Worm (Caenorhabditis elegans) whole organism, midembryonic: ENCODE results near the gene chil-12.
"Not testable (repeated sequence)": the region's sequence is repeated elsewhere in the genome, so short reads cannot be mapped to it uniquely, and the experiment has no call there.

Experiments used
- T22C8.4 ChIP-seq: fragments of 200-800 bp; sonication (Bioruptor generic); IDR thresholded peaks from 2 replicates; pipeline ENCODE4 v1.3.6; 2022; ENCODE audit warnings: missing genetic modification characterization, missing compliant biosample characterization
- cog-1 ChIP-seq: sonication (generic microtip); optimal IDR thresholded peaks from 2 replicates; lab custom pipeline; 2016; ENCODE audit warnings: missing genetic modification characterization, missing compliant biosample characterization
- flt-1 ChIP-seq: fragments of 200-800 bp; sonication (Bioruptor generic); IDR thresholded peaks from 2 replicates; pipeline ENCODE4 v1.3.6; 2022; ENCODE audit warnings: missing genetic modification characterization, missing compliant biosample characterization
- klf-2 ChIP-seq: fragments of 200-800 bp; sonication (Bioruptor generic); conservative IDR thresholded peaks from 2 replicates; pipeline ENCODE4 v1.3.6; 2022; ENCODE audit warnings: missing genetic modification reagents, missing genetic modification characterization, missing compliant biosample characterization
- med-1 ChIP-seq: sonication (generic microtip); optimal IDR thresholded peaks from 2 replicates; lab custom pipeline; 2017; ENCODE audit warnings: missing genetic modification characterization, mild to moderate bottlenecking, missing compliant biosample characterization, antibody characterized with exemption, missing genetic modification reagents; ENCODE audit not compliant: insufficient read depth
- ref-1 ChIP-seq: fragments of 200-800 bp; sonication (Bioruptor generic); conservative IDR thresholded peaks from 2 replicates; pipeline ENCODE4 v1.3.6; 2022; ENCODE audit warnings: missing genetic modification reagents, missing genetic modification characterization, missing compliant biosample characterization
- tab-1 ChIP-seq: fragments of 200-800 bp; sonication (Bioruptor generic); IDR thresholded peaks from 2 replicates; pipeline ENCODE4 v1.3.6; 2022; ENCODE audit warnings: missing genetic modification characterization, missing compliant biosample characterization
- ztf-23 ChIP-seq: fragments of 200-800 bp; sonication (Bioruptor generic); IDR thresholded peaks from 2 replicates; pipeline ENCODE4 v1.3.6; 2022; ENCODE audit warnings: missing genetic modification reagents, missing genetic modification characterization, missing compliant biosample characterization
- ztf-29 ChIP-seq: fragments of 200-800 bp; sonication (Bioruptor generic); IDR thresholded peaks from 2 replicates; pipeline ENCODE4 v1.3.6; 2022; ENCODE audit warnings: missing genetic modification reagents, missing genetic modification characterization, missing compliant biosample characterization

Gene chil-12

ce11 chrV:15250304-15250703 lies 8.9 kb downstream of the chil-12 start, which contains the start of gene srd-28:
srd-28 (plus strand) TSS chrV:15250604.
- TF ChIP-seq tab-1; med-1 (GFP tag; lab: Kevin White, UChicago); klf-2: not testable (repeated sequence)

DNA sequence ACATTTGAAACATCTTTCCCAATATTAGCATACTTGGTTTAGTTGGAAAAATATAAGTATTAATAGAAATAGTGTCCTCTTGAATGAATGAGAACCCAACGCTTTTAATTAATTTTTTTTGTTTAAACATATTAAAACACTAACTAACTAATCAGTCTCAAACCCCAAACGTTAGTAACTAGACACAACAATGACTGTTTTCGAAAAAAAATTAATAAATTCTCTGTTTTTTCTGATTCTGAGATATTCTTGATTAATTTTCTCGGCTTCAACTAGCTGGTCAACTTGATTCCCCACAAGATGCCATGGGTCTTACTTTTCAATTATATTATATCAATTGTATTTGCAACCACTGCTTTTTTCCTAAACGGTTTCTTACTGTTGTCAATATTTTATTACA lies 10.7 kb downstream of the chil-12 start, which contains the start of gene srbc-76:
Gene srbc-76 (plus strand): TSS at position 301 of the 400 bp plus-strand sequence.
- no peak for TF ChIP-seq ztf-29
- TF ChIP-seq tab-1: no peak
- no peak for TF ChIP-seq cog-1 (tag; lab: Kevin White, UChicago)
- no peak for TF ChIP-seq med-1 (GFP tag; lab: Kevin White, UChicago)
- TF ChIP-seq ztf-23 (GFP tag; lab: Robert Waterston, UW): no peak
- no peak for TF ChIP-seq flt-1 (GFP tag; lab: Robert Waterston, UW)
- TF ChIP-seq klf-2: no peak

- TF ChIP-seq ztf-23 (GFP tag; lab: Robert Waterston, UW) (no peak), tab-1 (no peak), med-1 (GFP tag; lab: Kevin White, UChicago) (no peak), ztf-29 (no peak), T22C8.4 (no peak), cog-1 (tag; lab: Kevin White, UChicago) (no peak), klf-2 (no peak), flt-1 (GFP tag; lab: Robert Waterston, UW) (no peak), ref-1 (no peak)
Measured at ce11 chrV:15253529-15253928, 12.2 kb downstream of the chil-12 start, which contains the start of gene srbc-75. srbc-75 (plus strand) TSS chrV:15253829.

DNA sequence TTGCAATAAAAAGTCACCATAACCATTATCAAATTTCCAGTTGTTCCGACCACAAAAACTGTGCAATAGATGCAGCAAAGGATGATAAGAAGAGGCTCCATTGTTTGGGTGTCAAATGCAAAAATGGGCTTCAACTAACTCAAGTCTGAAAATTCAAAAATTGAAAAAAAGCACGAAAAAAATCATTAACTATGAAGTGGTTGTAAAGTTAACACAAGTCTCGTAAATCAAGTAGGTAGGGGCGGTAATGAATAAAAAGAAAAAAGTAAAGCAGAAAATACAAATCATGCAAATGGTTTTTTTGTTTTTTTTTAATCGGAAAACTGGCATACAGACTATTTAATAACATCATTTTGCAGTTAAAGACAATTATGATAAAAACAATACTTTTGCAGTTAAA lies 15.3 kb downstream of the chil-12 start, which contains the start of gene srsx-39:
Gene srsx-39 (minus strand): TSS at position 101 of the 400 bp plus-strand sequence.
- TF ChIP-seq flt-1 (GFP tag; lab: Robert Waterston, UW); ztf-29; tab-1: not testable (repeated sequence)

- no peak for TF ChIP-seq cog-1 (tag; lab: Kevin White, UChicago)
- no peak for TF ChIP-seq ztf-29
- TF ChIP-seq klf-2: no peak
- no peak for TF ChIP-seq tab-1
- no peak for TF ChIP-seq ref-1
- TF ChIP-seq flt-1 (GFP tag; lab: Robert Waterston, UW): no peak
- TF ChIP-seq T22C8.4: no peak
- no peak for TF ChIP-seq ztf-23 (GFP tag; lab: Robert Waterston, UW)
- TF ChIP-seq med-1 (GFP tag; lab: Kevin White, UChicago): no peak
Measured at ce11 chrV:15259049-15259448, 17.7 kb downstream of the chil-12 start, which contains the start of gene srsx-37. srsx-37 (minus strand) TSS chrV:15259149.

DNA sequence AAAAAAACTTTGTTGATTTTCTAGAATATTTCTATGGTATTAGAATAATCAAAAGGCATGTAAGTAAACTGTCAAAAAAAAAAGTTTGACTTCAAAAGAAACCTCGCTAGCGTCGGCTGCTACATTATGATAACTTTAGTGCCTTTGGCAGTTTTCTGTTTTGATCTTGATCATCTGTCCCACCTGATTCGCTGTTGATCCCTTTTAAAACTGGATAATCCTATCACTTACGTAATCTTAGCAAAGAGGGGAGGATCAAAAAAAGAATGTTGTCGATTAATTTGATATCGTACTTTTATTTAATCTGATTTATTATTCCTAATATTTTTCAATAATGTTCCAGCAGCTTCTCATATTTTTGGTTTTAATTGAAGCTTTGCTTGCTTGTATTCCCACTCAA lies 18.5 kb downstream of the chil-12 start, which contains the start of gene M01B2.8:
Gene M01B2.8 (plus strand): TSS at position 301 of the 400 bp plus-strand sequence.
- no peak for TF ChIP-seq ref-1
- TF ChIP-seq ztf-29: no peak
- no peak for TF ChIP-seq med-1 (GFP tag; lab: Kevin White, UChicago)
- TF ChIP-seq cog-1 (tag; lab: Kevin White, UChicago): no peak
- TF ChIP-seq klf-2: no peak
- no peak for TF ChIP-seq ztf-23 (GFP tag; lab: Robert Waterston, UW)

ce11 chrV:15262336-15262735 lies 21.0 kb downstream of the chil-12 start, which contains the start of gene M01B2.10:
M01B2.10 (minus strand) TSS chrV:15262436.
- TF ChIP-seq klf-2; ztf-29; ztf-23 (GFP tag; lab: Robert Waterston, UW): not testable (repeated sequence)

- no peak for TF ChIP-seq ztf-23 (GFP tag; lab: Robert Waterston, UW)
- no peak for TF ChIP-seq T22C8.4
- TF ChIP-seq klf-2: no peak
- no peak for TF ChIP-seq cog-1 (tag; lab: Kevin White, UChicago)
- no peak for TF ChIP-seq ref-1
- no peak for TF ChIP-seq med-1 (GFP tag; lab: Kevin White, UChicago)
- no peak for TF ChIP-seq tab-1
- no peak for TF ChIP-seq flt-1 (GFP tag; lab: Robert Waterston, UW)
- TF ChIP-seq ztf-29: no peak
Measured at ce11 chrV:15264131-15264530, 22.8 kb downstream of the chil-12 start, which contains the start of gene M01B2.12. M01B2.12 (minus strand) TSS chrV:15264231.

DNA sequence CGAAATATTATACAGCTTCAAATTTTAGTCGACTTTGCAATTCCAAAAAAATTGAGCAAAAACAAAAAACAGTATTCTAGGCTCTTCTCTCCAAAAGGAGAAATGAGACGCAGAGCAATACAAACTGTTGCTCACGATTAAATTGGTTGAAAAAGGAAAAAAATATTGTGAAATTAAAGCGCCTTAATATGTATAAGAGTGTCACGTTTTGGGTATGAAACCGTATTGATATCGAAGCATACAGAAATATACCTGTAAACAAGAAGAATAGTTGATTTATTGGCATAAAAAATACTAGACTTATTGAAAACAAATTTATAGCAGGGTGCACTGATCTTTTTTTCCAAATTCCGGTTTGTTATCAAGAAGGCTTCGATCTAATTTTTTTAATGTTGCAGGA lies 24.5 kb downstream of the chil-12 start, which contains the start of gene M01B2.13:
Gene M01B2.13 (minus strand): TSS at position 101 of the 400 bp plus-strand sequence.
- TF ChIP-seq tab-1: no peak
- TF ChIP-seq flt-1 (GFP tag; lab: Robert Waterston, UW): no peak
- no peak for TF ChIP-seq ztf-23 (GFP tag; lab: Robert Waterston, UW)
- TF ChIP-seq ztf-29: no peak
- TF ChIP-seq med-1 (GFP tag; lab: Kevin White, UChicago): no peak
- no peak for TF ChIP-seq ref-1
- TF ChIP-seq T22C8.4: no peak
- TF ChIP-seq cog-1 (tag; lab: Kevin White, UChicago): no peak
- TF ChIP-seq klf-2: no peak

DNA sequence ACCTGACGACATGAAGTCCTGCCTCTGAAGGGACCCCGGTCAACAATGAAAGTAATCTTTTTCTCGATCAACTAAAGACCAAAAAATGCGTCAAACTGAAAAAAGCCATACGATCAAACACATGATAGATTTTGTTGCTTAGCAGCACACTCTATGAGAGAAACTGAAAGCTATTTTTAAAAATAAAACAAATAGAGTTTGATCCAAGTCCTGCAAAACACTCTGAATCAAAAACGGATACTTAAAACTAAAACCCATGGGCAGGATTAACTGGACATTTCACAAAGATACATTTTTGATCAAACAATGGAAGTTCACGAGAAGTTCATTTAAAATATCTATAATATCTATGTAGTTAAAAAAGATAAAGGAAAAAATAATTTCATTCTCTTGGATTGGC lies 26.0 kb downstream of the chil-12 start, which contains the start of gene T10H4.13:
Gene T10H4.13 (minus strand): TSS at position 101 of the 400 bp plus-strand sequence.
- TF ChIP-seq ztf-23 (GFP tag; lab: Robert Waterston, UW): no peak
- TF ChIP-seq flt-1 (GFP tag; lab: Robert Waterston, UW): no peak
- no peak for TF ChIP-seq klf-2
- no peak for TF ChIP-seq tab-1
- no peak for TF ChIP-seq cog-1 (tag; lab: Kevin White, UChicago)
- TF ChIP-seq ztf-29: no peak
- TF ChIP-seq med-1 (GFP tag; lab: Kevin White, UChicago): no peak
- no peak for TF ChIP-seq T22C8.4
- TF ChIP-seq ref-1: no peak

DNA sequence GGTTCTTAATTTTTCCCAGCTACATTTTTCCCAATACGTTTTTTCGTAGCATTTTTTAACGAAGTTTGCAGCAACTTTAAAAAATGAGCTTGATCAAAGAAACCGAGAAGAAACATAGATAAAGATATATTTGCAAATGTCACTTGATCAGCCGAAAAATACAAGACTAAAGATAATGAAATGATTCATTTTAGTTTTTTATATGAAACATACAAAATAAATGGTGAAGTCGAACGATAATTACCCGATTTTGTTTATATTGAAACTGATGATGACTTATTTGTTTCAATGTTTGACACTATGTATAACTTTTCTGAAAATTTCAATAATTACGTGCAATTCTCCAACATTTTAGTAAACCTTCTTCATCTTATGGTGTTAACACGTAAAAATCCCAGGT lies 26.9 kb downstream of the chil-12 start, which contains the start of gene srw-22:
Gene srw-22 (plus strand): TSS at position 301 of the 400 bp plus-strand sequence.
- TF ChIP-seq med-1 (GFP tag; lab: Kevin White, UChicago) (no peak), cog-1 (tag; lab: Kevin White, UChicago) (no peak), T22C8.4 (no peak), tab-1 (no peak), ref-1 (no peak), klf-2 (no peak), ztf-29 (no peak), flt-1 (GFP tag; lab: Robert Waterston, UW) (no peak), ztf-23 (GFP tag; lab: Robert Waterston, UW) (no peak)
